Worm (Caenorhabditis elegans) whole organism, L4/young adult: ENCODE measurements around the gene ZK105.1.

Source experiments
- W03F9.2 ChIP-seq: fragments of 150-350 bp; optimal IDR thresholded peaks from 2 replicates; lab custom pipeline; 2014; ENCODE audit warnings: missing biosample characterization, missing genetic modification characterization
- him-1 ChIP-seq: sonication (generic microtip); optimal IDR thresholded peaks from 2 replicates; lab custom pipeline; 2016; ENCODE audit warnings: missing genotype, missing genetic modification reagents, missing genetic modification characterization, missing compliant biosample characterization

DNA sequence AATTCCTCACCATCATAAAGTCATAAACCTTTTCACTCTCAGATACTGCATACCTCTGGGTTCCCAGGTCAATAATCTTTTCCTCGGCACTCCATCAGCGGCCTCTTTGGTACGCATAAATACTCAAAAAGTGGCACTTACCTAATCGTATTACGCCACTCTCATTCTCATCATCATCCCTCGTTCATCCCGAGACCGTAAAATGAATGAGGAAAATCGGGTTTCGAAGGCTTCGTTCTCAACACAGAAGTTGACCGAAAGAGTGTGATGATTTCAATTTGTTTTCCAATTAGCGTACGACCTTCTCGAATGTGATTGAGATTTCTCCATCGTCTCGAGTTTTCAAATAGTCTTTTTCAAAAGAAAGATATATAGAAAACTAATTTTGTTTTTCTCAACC lies 26.2 kb downstream of the ZK105.1 start:
- TF ChIP-seq W03F9.2 (tag; lab: Kevin White, UChicago) (no peak), him-1 (tag; lab: Kevin White, UChicago) (no peak)
